Fruit fly (Drosophila melanogaster) whole organism, embryonic: ENCODE measurements around the gene kek6.

Experiments used
- CG10321 ChIP-seq: fragments of 200-800 bp; sonication (Bioruptor generic); IDR thresholded peaks from 2 replicates; pipeline ENCODE4 v1.3.6; 2022; ENCODE audit warnings: missing biosample characterization, missing genetic modification characterization
- CG11247 ChIP-seq: fragments of 200-800 bp; sonication (Bioruptor generic); IDR thresholded peaks from 2 replicates; pipeline ENCODE4 v1.3.6; 2022; ENCODE audit warnings: missing biosample characterization, missing genetic modification characterization
- CG12391 ChIP-seq: fragments of 200-800 bp; sonication (Bioruptor generic); optimal IDR thresholded peaks from 3 replicates; lab custom pipeline; 2018; ENCODE audit warnings: missing biosample characterization, mild to moderate bottlenecking, missing genetic modification characterization, moderate library complexity
- CG13775 ChIP-seq: fragments of 200-800 bp; sonication (Bioruptor generic); optimal IDR thresholded peaks from 3 replicates; lab custom pipeline; 2017; ENCODE audit warnings: missing biosample characterization, mild to moderate bottlenecking, missing genetic modification characterization
- CG15011 ChIP-seq: fragments of 200-800 bp; sonication (Bioruptor generic); optimal IDR thresholded peaks from 3 replicates; lab custom pipeline; 2018; ENCODE audit warnings: missing biosample characterization, mild to moderate bottlenecking, missing genetic modification characterization
- CG15073 ChIP-seq: fragments of 200-800 bp; sonication (Bioruptor generic); optimal IDR thresholded peaks from 2 replicates; lab custom pipeline; 2016; ENCODE audit warnings: missing biosample characterization, missing genetic modification characterization
- CG15479 ChIP-seq: fragments of 200-800 bp; sonication (Bioruptor generic); optimal IDR thresholded peaks from 3 replicates; lab custom pipeline; 2019; ENCODE audit warnings: missing biosample characterization, mild to moderate bottlenecking, missing genetic modification characterization, moderate library complexity
- CG1603 ChIP-seq: fragments of 200-800 bp; sonication (Bioruptor generic); optimal IDR thresholded peaks from 2 replicates; lab custom pipeline; 2019; ENCODE audit warnings: missing biosample characterization, mild to moderate bottlenecking, missing genetic modification characterization, moderate library complexity
- CG1647 ChIP-seq: fragments of 200-800 bp; sonication (Bioruptor generic); optimal IDR thresholded peaks from 3 replicates; lab custom pipeline; 2016; ENCODE audit warnings: missing biosample characterization, missing genetic modification characterization
- CG17359 ChIP-seq: fragments of 200-800 bp; sonication (Bioruptor generic); optimal IDR thresholded peaks from 3 replicates; lab custom pipeline; 2018; ENCODE audit warnings: missing biosample characterization, mild to moderate bottlenecking, missing genetic modification characterization, moderate library complexity
- CG2889 ChIP-seq: fragments of 200-800 bp; sonication (Bioruptor generic); IDR thresholded peaks from 3 replicates; pipeline ENCODE4 v1.3.6; 2022; ENCODE audit warnings: missing biosample characterization, missing genetic modification characterization
- CG31441 ChIP-seq: fragments of 200-800 bp; sonication (Bioruptor generic); IDR thresholded peaks from 2 replicates; pipeline ENCODE4 v1.3.6; 2022; ENCODE audit warnings: missing biosample characterization, missing genetic modification characterization
- CG3163 ChIP-seq: fragments of 200-800 bp; sonication (Bioruptor generic); optimal IDR thresholded peaks from 3 replicates; lab custom pipeline; 2016; ENCODE audit warnings: missing biosample characterization, missing genetic modification characterization
- CG3726 ChIP-seq: fragments of 200-800 bp; sonication (Bioruptor generic); IDR thresholded peaks from 3 replicates; pipeline ENCODE4, ENCODE4 v1.3.6; 2022; ENCODE audit warnings: missing biosample characterization, missing genetic modification characterization
- CG42726 ChIP-seq: fragments of 200-800 bp; sonication (Bioruptor generic); IDR thresholded peaks from 2 replicates; pipeline ENCODE4 v1.3.6; 2022; ENCODE audit warnings: missing biosample characterization, missing genetic modification characterization; ENCODE audit not compliant: partially characterized antibody
- CG5953 ChIP-seq: fragments of 200-800 bp; sonication (Bioruptor generic); IDR thresholded peaks from 2 replicates; pipeline ENCODE4 v1.3.6; 2022; ENCODE audit warnings: missing biosample characterization, missing genetic modification characterization
- CG6683 ChIP-seq: fragments of 200-800 bp; sonication (Bioruptor generic); optimal IDR thresholded peaks from 2 replicates; lab custom pipeline; 2017; ENCODE audit warnings: missing biosample characterization, mild to moderate bottlenecking, missing genetic modification characterization, missing genetic modification reagents
- CG7786 ChIP-seq: fragments of 200-800 bp; sonication (Bioruptor generic); optimal IDR thresholded peaks from 2 replicates; lab custom pipeline; 2016; ENCODE audit warnings: missing biosample characterization, missing genetic modification characterization
- CG7839 ChIP-seq: fragments of 200-800 bp; sonication (Bioruptor generic); optimal IDR thresholded peaks from 3 replicates; lab custom pipeline; 2018; ENCODE audit warnings: missing biosample characterization, mild to moderate bottlenecking, missing genetic modification characterization, moderate library complexity
- CG9817 ChIP-seq: fragments of 200-800 bp; sonication (Bioruptor generic); optimal IDR thresholded peaks from 2 replicates; lab custom pipeline; 2018; ENCODE audit warnings: missing biosample characterization, mild to moderate bottlenecking, missing genetic modification characterization, moderate library complexity
- CTCF ChIP-seq: fragments of 200-800 bp; sonication (Bioruptor generic); optimal IDR thresholded peaks from 2 replicates; lab custom pipeline; 2017; ENCODE audit warnings: missing biosample characterization, mild to moderate bottlenecking, missing genetic modification characterization, moderate library complexity
- Dref ChIP-seq: fragments of 200-800 bp; sonication (Bioruptor generic); IDR thresholded peaks from 2 replicates; pipeline ENCODE4 v1.3.6; 2022; ENCODE audit warnings: missing biosample characterization, missing genetic modification characterization
- Elba2 ChIP-seq: fragments of 200-800 bp; sonication (Bioruptor generic); optimal IDR thresholded peaks from 3 replicates; lab custom pipeline; 2016; ENCODE audit warnings: missing biosample characterization, missing genetic modification characterization
- Ets65A ChIP-seq: fragments of 200-800 bp; sonication (Bioruptor generic); peaks from one replicate; lab custom pipeline; 2016; ENCODE audit warnings: missing biosample characterization, missing genetic modification characterization
- Hr51 ChIP-seq, 2 experiments: fragments of 200-800 bp; sonication (Bioruptor generic); optimal IDR thresholded peaks; 2 replicates in 1 of 2; 3 replicates in 1 of 2; lab custom pipeline; 2016 to 2018; ENCODE audit warnings: missing biosample characterization in 2 of 2, missing genetic modification characterization in 2 of 2, mild to moderate bottlenecking in 1 of 2, moderate library complexity in 1 of 2
- Med ChIP-seq: fragments of 200-800 bp; sonication (Bioruptor generic); peaks from one replicate; lab custom pipeline; 2016; ENCODE audit warnings: missing biosample characterization, missing genetic modification characterization, mild to moderate bottlenecking, inconsistent platforms, moderate library complexity
- Mrtf ChIP-seq: fragments of 200-800 bp; sonication (Bioruptor generic); IDR thresholded peaks from 3 replicates; pipeline ENCODE4 v1.3.6; 2022; ENCODE audit warnings: missing biosample characterization, missing genetic modification characterization
- Pdp1 ChIP-seq, 2 experiments: fragments of 200-800 bp; sonication (Bioruptor generic); optimal IDR thresholded peaks; 3 replicates each; lab custom pipeline; 2016; ENCODE audit warnings: missing biosample characterization in 2 of 2, missing genetic modification characterization in 2 of 2, mild to moderate bottlenecking in 1 of 2, moderate library complexity in 1 of 2
- Rfx ChIP-seq: fragments of 200-800 bp; sonication (Bioruptor generic); IDR thresholded peaks from 2 replicates; pipeline ENCODE4 v1.3.6; 2022; ENCODE audit warnings: missing biosample characterization, missing genetic modification characterization
- ash1 ChIP-seq: fragments of 200-800 bp; sonication (Bioruptor generic); optimal IDR thresholded peaks from 2 replicates; lab custom pipeline; 2018; ENCODE audit warnings: missing biosample characterization, mild to moderate bottlenecking, missing genetic modification characterization
- crol ChIP-seq: fragments of 200-800 bp; sonication (Bioruptor generic); IDR thresholded peaks from 2 replicates; pipeline ENCODE4 v1.3.6; 2022; ENCODE audit warnings: missing biosample characterization, missing genetic modification characterization
- danr ChIP-seq: fragments of 200-800 bp; sonication (Bioruptor generic); IDR thresholded peaks from 2 replicates; pipeline ENCODE4 v1.3.6; 2022; ENCODE audit warnings: missing biosample characterization, missing genetic modification characterization
- dm ChIP-seq: fragments of 200-800 bp; sonication (Bioruptor generic); optimal IDR thresholded peaks from 3 replicates; lab custom pipeline; 2016; ENCODE audit warnings: missing biosample characterization, missing genetic modification characterization
- exex ChIP-seq: fragments of 200-800 bp; sonication (Bioruptor generic); optimal IDR thresholded peaks from 4 replicates; lab custom pipeline; 2018; ENCODE audit warnings: missing biosample characterization, mild to moderate bottlenecking, missing genetic modification characterization, moderate library complexity
- ftz-f1 ChIP-seq: fragments of 200-800 bp; sonication (Bioruptor generic); optimal IDR thresholded peaks from 2 replicates; lab custom pipeline; 2016; ENCODE audit warnings: missing biosample characterization, missing genetic modification characterization
- fu2 ChIP-seq: fragments of 200-800 bp; sonication (Bioruptor generic); optimal IDR thresholded peaks from 2 replicates; lab custom pipeline; 2016; ENCODE audit warnings: missing biosample characterization, missing genetic modification characterization
- gcm2 ChIP-seq: fragments of 200-800 bp; sonication (Bioruptor generic); optimal IDR thresholded peaks from 2 replicates; lab custom pipeline; 2016; ENCODE audit warnings: missing biosample characterization, missing genetic modification characterization
- hth ChIP-seq: fragments of >200 bp; optimal IDR thresholded peaks from 2 replicates; lab custom pipeline; 2017; ENCODE audit warnings: inconsistent platforms
- kah ChIP-seq: fragments of 200-800 bp; sonication (Bioruptor generic); optimal IDR thresholded peaks from 2 replicates; lab custom pipeline; 2018; ENCODE audit warnings: missing biosample characterization, mild to moderate bottlenecking, missing genetic modification characterization
- ken ChIP-seq: fragments of 200-800 bp; sonication (Bioruptor generic); IDR thresholded peaks from 3 replicates; pipeline ENCODE4 v1.3.6; 2022; ENCODE audit warnings: missing biosample characterization, missing genetic modification characterization
- lab ChIP-seq: fragments of 200-800 bp; sonication (Bioruptor generic); optimal IDR thresholded peaks from 3 replicates; lab custom pipeline; 2017; ENCODE audit warnings: missing biosample characterization, missing genetic modification characterization, mild to moderate bottlenecking, moderate library complexity, missing genetic modification reagents
- maf-S ChIP-seq: fragments of 200-800 bp; sonication (Bioruptor generic); optimal IDR thresholded peaks from 2 replicates; lab custom pipeline; 2016; ENCODE audit warnings: missing biosample characterization, missing genetic modification characterization
- mirr ChIP-seq: fragments of 200-800 bp; sonication (Bioruptor generic); optimal IDR thresholded peaks from 3 replicates; lab custom pipeline; 2018; ENCODE audit warnings: missing biosample characterization, mild to moderate bottlenecking, missing genetic modification characterization
- nerfin-2 ChIP-seq: fragments of 200-800 bp; sonication (Bioruptor generic); IDR thresholded peaks from 2 replicates; pipeline ENCODE4 v1.3.6; 2022; ENCODE audit warnings: missing biosample characterization, missing genetic modification characterization; ENCODE audit not compliant: partially characterized antibody
- pho ChIP-seq: fragments of 200-800 bp; sonication (Bioruptor generic); optimal IDR thresholded peaks from 2 replicates; lab custom pipeline; 2016; ENCODE audit warnings: missing biosample characterization, missing genetic modification characterization
- seq ChIP-seq: fragments of 200-800 bp; sonication (Bioruptor generic); IDR thresholded peaks from 2 replicates; pipeline ENCODE4 v1.3.6; 2022; ENCODE audit warnings: missing biosample characterization, missing genetic modification characterization
- sqz ChIP-seq: fragments of 200-800 bp; sonication (Bioruptor generic); optimal IDR thresholded peaks from 3 replicates; lab custom pipeline; 2018; ENCODE audit warnings: missing biosample characterization, mild to moderate bottlenecking, missing genetic modification characterization
- stwl ChIP-seq: fragments of 200-800 bp; sonication (Bioruptor generic); optimal IDR thresholded peaks from 3 replicates; lab custom pipeline; 2018; ENCODE audit warnings: missing biosample characterization, mild to moderate bottlenecking, missing genetic modification characterization, moderate library complexity
- tin ChIP-seq: fragments of 200-800 bp; sonication (Bioruptor generic); optimal IDR thresholded peaks from 3 replicates; lab custom pipeline; 2016; ENCODE audit warnings: missing biosample characterization, missing genetic modification characterization
- trem ChIP-seq: fragments of 200-800 bp; optimal IDR thresholded peaks from 3 replicates; lab custom pipeline; 2019; ENCODE audit warnings: missing biosample characterization, mild to moderate bottlenecking, missing genetic modification characterization, moderate library complexity
- tx ChIP-seq: fragments of 200-800 bp; sonication (Bioruptor generic); optimal IDR thresholded peaks from 2 replicates; lab custom pipeline; 2016; ENCODE audit warnings: missing biosample characterization, missing genetic modification characterization
- wor ChIP-seq: fragments of 200-800 bp; sonication (Bioruptor generic); IDR thresholded peaks from 2 replicates; pipeline ENCODE4 v1.3.6; 2022; ENCODE audit warnings: missing biosample characterization, missing genetic modification characterization

Gene kek6

dm6 chr3R:31609413-31610054 lies 12.4 kb upstream of the kek6 start (continued):
- TF ChIP-seq CG1647 (peak; percentile 5), CG9817 (tag; lab: Kevin White, UChicago) (peak; percentile 14), maf-S (peak; percentile 13), kah (GFP tag; lab: Kevin White, UChicago) (peak; percentile 25), gcm2 (GFP tag; lab: Kevin White, UChicago) (no peak), CG15073 (no peak), crol (GFP tag; lab: Robert Waterston, UW) (no peak), seq (GFP tag; lab: Robert Waterston, UW) (no peak), Pdp1 (GFP tag; optimal IDR thresholded peaks at IDR 0.05; lab: Kevin White, UChicago) (peak; percentile 15 to 25), CG3726 (no peak), sqz (GFP tag; lab: Kevin White, UChicago) (peak; percentile 52), CG15011 (GFP tag; lab: Kevin White, UChicago) (no peak), CG13775 (GFP tag; lab: Kevin White, UChicago) (no peak), lab (GFP tag; lab: Kevin White, UChicago) (peak; percentile 67), CG10321 (no peak), CTCF (GFP tag; lab: Kevin White, UChicago) (peak; percentile 53), CG6683 (GFP tag; lab: Kevin White, UChicago) (no peak), mirr (GFP tag; lab: Kevin White, UChicago) (peak; percentile 70), nerfin-2 (GFP tag; lab: Robert Waterston, UW) (no peak), wor (no peak), dm (GFP tag; lab: Kevin White, UChicago) (peak; percentile 22), CG15479 (GFP tag; lab: Kevin White, UChicago) (no peak), Ets65A (GFP tag; lab: Kevin White, UChicago) (no peak), Rfx (no peak), Med (GFP tag; lab: Kevin White, UChicago) (peak; percentile 98), pho (peak; percentile 21), danr (no peak), tin (GFP tag; lab: Kevin White, UChicago) (peak; percentile 22), CG5953 (GFP tag; lab: Robert Waterston, UW) (no peak), exex (peak; percentile 8), CG1603 (tag; lab: Kevin White, UChicago) (peak; percentile 85), Dref (GFP tag; lab: Robert Waterston, UW) (no peak), CG11247 (no peak), CG7839 (tag; lab: Kevin White, UChicago) (peak; percentile 22), CG12391 (tag; lab: Kevin White, UChicago) (peak; percentile 49), CG17359 (tag; lab: Kevin White, UChicago) (no peak), CG2889 (no peak), Mrtf (GFP tag; lab: Robert Waterston, UW) (no peak), fu2 (GFP tag; lab: Kevin White, UChicago) (no peak), CG31441 (no peak), Elba2 (peak; percentile 23), CG42726 (GFP tag; lab: Robert Waterston, UW) (no peak), trem (peak; percentile 77), ash1 (peak; percentile 27), ftz-f1 (peak; percentile 18), CG7786 (GFP tag; lab: Kevin White, UChicago) (peak; percentile 3), Hr51 (GFP tag; optimal IDR thresholded peaks at IDR 0.05; lab: Kevin White, UChicago) (no peak), ken (GFP tag; lab: Robert Waterston, UW) (no peak), tx (no peak), stwl (tag; lab: Kevin White, UChicago) (peak; percentile 72), CG3163 (GFP tag; lab: Kevin White, UChicago) (no peak), hth (lab: Kevin White, UChicago) (no peak)
